Worm (Caenorhabditis elegans) whole organism, L1 larva: ENCODE measurements around the gene ent-4.

ENCODE experiments used
- F16B12.6 ChIP-seq: fragments of 150-350 bp; optimal IDR thresholded peaks from 2 replicates; lab custom pipeline; 2014; ENCODE audit warnings: missing biosample characterization, missing genetic modification characterization
- Y116A8C.19 ChIP-seq: sonication (generic microtip); optimal IDR thresholded peaks from 2 replicates; lab custom pipeline; 2016; ENCODE audit warnings: missing compliant biosample characterization, missing genetic modification characterization, borderline replicate concordance
- alr-1 ChIP-seq: fragments of 200-800 bp; sonication (Bioruptor generic); optimal IDR thresholded peaks from 2 replicates; lab custom pipeline; 2018; ENCODE audit warnings: borderline replicate concordance, mild to moderate bottlenecking, missing genetic modification characterization, missing compliant biosample characterization
- ama-1 ChIP-seq: fragments of 150-350 bp; optimal IDR thresholded peaks from 2 replicates; lab custom pipeline; 2014
- ceh-63 ChIP-seq: fragments of 200-800 bp; sonication (Bioruptor generic); optimal IDR thresholded peaks from 2 replicates; lab custom pipeline; 2018; ENCODE audit warnings: mild to moderate bottlenecking, missing genetic modification characterization, missing compliant biosample characterization
- ceh-88 ChIP-seq: fragments of 200-800 bp; sonication (Bioruptor generic); IDR thresholded peaks from 2 replicates; pipeline ENCODE4 v1.3.6; 2022; ENCODE audit warnings: missing genetic modification characterization, missing compliant biosample characterization
- dpl-1 ChIP-seq, 3 experiments: fragments of 150-350 bp in 2 of 3; sonication (generic microtip) in 1 of 3; optimal IDR thresholded peaks; 2 replicates each; lab custom pipeline; 2014 to 2017; ENCODE audit warnings: missing biosample characterization in 3 of 3, missing genetic modification characterization in 3 of 3, missing genetic modification reagents in 3 of 3
- efl-1 ChIP-seq, 4 experiments: fragments of 150-350 bp; optimal IDR thresholded peaks in 3 of 4; peaks in 1 of 4; 1 replicate in 1 of 4; 2 replicates in 3 of 4; lab custom pipeline; 2014; ENCODE audit warnings: missing biosample characterization in 2 of 4, missing genetic modification characterization in 2 of 4, missing genetic modification reagents in 2 of 4
- efl-3 ChIP-seq: fragments of 200-800 bp; sonication (Bioruptor generic); optimal IDR thresholded peaks from 2 replicates; lab custom pipeline; 2018; ENCODE audit warnings: mild to moderate bottlenecking, missing genetic modification characterization, missing compliant biosample characterization
- egl-27 ChIP-seq, 2 experiments: fragments of 150-350 bp in 1 of 2; sonication (generic microtip); optimal IDR thresholded peaks; 3 replicates each; lab custom pipeline; 2017 to 2018; ENCODE audit warnings: missing biosample characterization in 2 of 2, missing genetic modification characterization in 2 of 2, missing genetic modification reagents in 2 of 2
- elt-3 ChIP-seq, 6 experiments: fragments of 150-350 bp in 1 of 6; sonication (generic microtip); optimal IDR thresholded peaks; 2 replicates each; lab custom pipeline; 2017 to 2018; ENCODE audit warnings: missing biosample characterization in 6 of 6, missing genetic modification characterization in 6 of 6, inconsistent platforms in 1 of 6
- ets-5 ChIP-seq: fragments of 200-800 bp; sonication (Bioruptor generic); IDR thresholded peaks from 2 replicates; pipeline ENCODE4 v1.3.6; 2022; ENCODE audit warnings: missing genetic modification characterization, missing compliant biosample characterization
- fkh-4 ChIP-seq: sonication (generic microtip); optimal IDR thresholded peaks from 2 replicates; lab custom pipeline; 2016; ENCODE audit warnings: missing compliant biosample characterization, missing genetic modification characterization, borderline replicate concordance
- fkh-8 ChIP-seq: sonication (generic microtip); optimal IDR thresholded peaks from 2 replicates; lab custom pipeline; 2016; ENCODE audit warnings: mild to moderate bottlenecking, missing genetic modification characterization, missing compliant biosample characterization
- hlh-17 ChIP-seq: fragments of 200-800 bp; sonication (Bioruptor generic); optimal IDR thresholded peaks from 2 replicates; lab custom pipeline; 2018; ENCODE audit warnings: missing genetic modification characterization, mild to moderate bottlenecking, missing compliant biosample characterization, moderate library complexity, borderline replicate concordance
- irx-1 ChIP-seq: sonication (generic microtip); optimal IDR thresholded peaks from 2 replicates; lab custom pipeline; 2016; ENCODE audit warnings: missing genetic modification characterization, missing compliant biosample characterization
- lin-13 ChIP-seq: fragments of 150-350 bp; optimal IDR thresholded peaks from 2 replicates; lab custom pipeline; 2014; ENCODE audit warnings: missing biosample characterization, missing genetic modification reagents, missing genetic modification characterization
- lin-14 ChIP-seq: fragments of 200-800 bp; sonication (Bioruptor generic); optimal IDR thresholded peaks from 2 replicates; lab custom pipeline; 2018; ENCODE audit warnings: mild to moderate bottlenecking, missing genetic modification characterization, moderate library complexity, missing compliant biosample characterization
- lin-35 ChIP-seq, 2 experiments: fragments of 150-350 bp; optimal IDR thresholded peaks; 2 replicates each; lab custom pipeline; 2014; ENCODE audit warnings: missing biosample characterization in 2 of 2, missing genetic modification characterization in 2 of 2, missing genetic modification reagents in 2 of 2
- lin-39 ChIP-seq: fragments of 150-350 bp; optimal IDR thresholded peaks from 2 replicates; lab custom pipeline; 2014; ENCODE audit warnings: missing biosample characterization, missing genetic modification reagents, missing genetic modification characterization
- mdl-1 ChIP-seq, 2 experiments: fragments of 150-350 bp; optimal IDR thresholded peaks; 2 replicates each; lab custom pipeline; 2014 to 2017; ENCODE audit warnings: missing biosample characterization in 2 of 2, missing genetic modification characterization in 2 of 2, inconsistent platforms in 1 of 2
- mef-2 ChIP-seq: fragments of 150-350 bp; optimal IDR thresholded peaks from 2 replicates; lab custom pipeline; 2014; ENCODE audit warnings: missing biosample characterization, missing genetic modification characterization
- mep-1 ChIP-seq: fragments of 150-350 bp; optimal IDR thresholded peaks from 2 replicates; lab custom pipeline; 2014; ENCODE audit warnings: missing biosample characterization, missing genetic modification characterization
- nhr-11 ChIP-seq: fragments of 150-350 bp; optimal IDR thresholded peaks from 2 replicates; lab custom pipeline; 2014; ENCODE audit warnings: missing biosample characterization, missing genetic modification characterization
- nhr-237 ChIP-seq: fragments of 150-350 bp; optimal IDR thresholded peaks from 2 replicates; lab custom pipeline; 2014; ENCODE audit warnings: missing biosample characterization, missing genetic modification characterization
- nhr-28 ChIP-seq: fragments of 150-350 bp; optimal IDR thresholded peaks from 2 replicates; lab custom pipeline; 2014; ENCODE audit warnings: missing biosample characterization, missing genetic modification characterization
- nhr-47 ChIP-seq: sonication (generic microtip); optimal IDR thresholded peaks from 2 replicates; lab custom pipeline; 2016; ENCODE audit warnings: mild to moderate bottlenecking, missing genetic modification characterization, moderate library complexity, missing compliant biosample characterization
- nhr-71 ChIP-seq: sonication (generic microtip); optimal IDR thresholded peaks from 2 replicates; lab custom pipeline; 2016; ENCODE audit warnings: mild to moderate bottlenecking, missing genetic modification characterization, moderate library complexity, missing compliant biosample characterization
- nhr-85 ChIP-seq: sonication (generic microtip); peaks from one replicate; lab custom pipeline; 2016; ENCODE audit warnings: missing genetic modification characterization, inconsistent platforms, missing compliant biosample characterization
- nhr-90 ChIP-seq: sonication (generic microtip); optimal IDR thresholded peaks from 2 replicates; lab custom pipeline; 2016; ENCODE audit warnings: mild to moderate bottlenecking, missing genetic modification characterization, missing compliant biosample characterization; ENCODE audit not compliant: poor library complexity
- snpc-4 ChIP-seq: fragments of 150-350 bp; optimal IDR thresholded peaks from 2 replicates; lab custom pipeline; 2014; ENCODE audit warnings: missing biosample characterization, missing genetic modification characterization
- sptf-1 ChIP-seq: fragments of 150-350 bp; optimal IDR thresholded peaks from 2 replicates; lab custom pipeline; 2014; ENCODE audit warnings: missing biosample characterization, missing genetic modification characterization
- sup-37 ChIP-seq: fragments of 200-800 bp; sonication (Bioruptor generic); optimal IDR thresholded peaks from 2 replicates; lab custom pipeline; 2018; ENCODE audit warnings: mild to moderate bottlenecking, missing genetic modification characterization, missing compliant biosample characterization
- tbx-2 ChIP-seq: sonication (generic microtip); optimal IDR thresholded peaks from 2 replicates; lab custom pipeline; 2016; ENCODE audit warnings: missing genetic modification characterization, missing compliant biosample characterization
- unc-30 ChIP-seq: sonication (generic microtip); optimal IDR thresholded peaks from 2 replicates; lab custom pipeline; 2017; ENCODE audit warnings: missing biosample characterization, missing genetic modification characterization
- xbp-1 ChIP-seq: sonication (generic microtip); optimal IDR thresholded peaks from 2 replicates; lab custom pipeline; 2016; ENCODE audit warnings: missing genetic modification characterization, missing compliant biosample characterization
- zag-1 ChIP-seq: fragments of 150-350 bp; optimal IDR thresholded peaks from 2 replicates; lab custom pipeline; 2014; ENCODE audit warnings: missing biosample characterization, missing genetic modification characterization
- ztf-4 ChIP-seq: fragments of 150-350 bp; optimal IDR thresholded peaks from 2 replicates; lab custom pipeline; 2014; ENCODE audit warnings: missing biosample characterization, missing genetic modification characterization

The ent-4 gene

DNA sequence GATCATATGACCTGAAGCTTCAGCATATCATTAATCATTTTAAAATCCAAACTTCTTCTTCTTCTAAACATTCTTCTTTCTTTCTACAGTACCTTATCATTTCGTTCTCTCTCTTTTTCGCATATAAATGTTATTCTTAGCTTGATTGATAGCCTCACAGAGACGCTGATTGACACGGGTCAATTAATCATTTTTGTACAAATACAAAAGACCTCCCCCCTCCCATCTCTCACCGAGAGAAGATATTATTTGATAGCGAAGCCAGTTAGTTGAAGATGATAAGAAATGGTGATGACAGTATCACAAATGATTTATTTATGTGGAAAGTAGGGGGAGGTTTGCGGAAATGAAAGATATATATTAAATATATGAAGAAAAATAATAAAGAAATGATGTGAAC, 44.0 kb upstream of the ent-4 start (continued):
- TF ChIP-seq dpl-1 (GFP tag; optimal IDR thresholded peaks at IDR 0.05; lab: Kevin White, UChicago) (no peak), unc-30 (tag; lab: Kevin White, UChicago) (no peak), sptf-1 (tag; lab: Kevin White, UChicago) (no peak), fkh-4 (tag; lab: Kevin White, UChicago) (no peak), nhr-85 (tag; lab: Kevin White, UChicago) (peak; percentile 95), lin-14 (GFP tag; lab: Kevin White, UChicago) (no peak), tbx-2 (tag; lab: Kevin White, UChicago) (peak; percentile 73), mdl-1 (tag; optimal IDR thresholded peaks at IDR 0.05; lab: Kevin White, UChicago) (no peak), nhr-237 (tag; lab: Kevin White, UChicago) (no peak), egl-27 (tag; optimal IDR thresholded peaks at IDR 0.05; lab: Kevin White, UChicago) (peak in 1 of 2 experiments; percentile 29), mef-2 (no peak), nhr-90 (peak; percentile 60), nhr-28 (tag; lab: Kevin White, UChicago) (no peak), ceh-63 (no peak), xbp-1 (no peak), F16B12.6 (tag; lab: Kevin White, UChicago) (no peak), ets-5 (GFP tag; lab: Robert Waterston, UW) (no peak), hlh-17 (GFP tag; lab: Kevin White, UChicago) (no peak), nhr-71 (tag; lab: Kevin White, UChicago) (peak; percentile 67), mep-1 (tag; lab: Kevin White, UChicago) (peak; percentile 26), zag-1 (tag; lab: Kevin White, UChicago) (no peak), irx-1 (tag; lab: Kevin White, UChicago) (peak; percentile 62), lin-13 (GFP tag; lab: Kevin White, UChicago) (no peak), Y116A8C.19 (tag; lab: Kevin White, UChicago) (no peak)

ce11 chrIV:13684827-13685226, 41.9 kb upstream of the ent-4 start:
- TF ChIP-seq ceh-88 (GFP tag; lab: Robert Waterston, UW) (no peak), fkh-8 (no peak), irx-1 (tag; lab: Kevin White, UChicago) (no peak), elt-3 (tag; optimal IDR thresholded peaks at IDR 0.05; lab: Kevin White, UChicago) (no peak), unc-30 (tag; lab: Kevin White, UChicago) (no peak), nhr-11 (no peak), ama-1 (lab: Kevin White, UChicago) (no peak), nhr-47 (tag; lab: Kevin White, UChicago) (no peak), ztf-4 (tag; lab: Kevin White, UChicago) (no peak), ets-5 (GFP tag; lab: Robert Waterston, UW) (no peak), lin-35 (GFP tag; optimal IDR thresholded peaks at IDR 0.05; lab: Kevin White, UChicago) (no peak), alr-1 (no peak), efl-3 (GFP tag; lab: Kevin White, UChicago) (no peak), Y116A8C.19 (tag; lab: Kevin White, UChicago) (no peak), snpc-4 (no peak), nhr-237 (tag; lab: Kevin White, UChicago) (no peak)

DNA sequence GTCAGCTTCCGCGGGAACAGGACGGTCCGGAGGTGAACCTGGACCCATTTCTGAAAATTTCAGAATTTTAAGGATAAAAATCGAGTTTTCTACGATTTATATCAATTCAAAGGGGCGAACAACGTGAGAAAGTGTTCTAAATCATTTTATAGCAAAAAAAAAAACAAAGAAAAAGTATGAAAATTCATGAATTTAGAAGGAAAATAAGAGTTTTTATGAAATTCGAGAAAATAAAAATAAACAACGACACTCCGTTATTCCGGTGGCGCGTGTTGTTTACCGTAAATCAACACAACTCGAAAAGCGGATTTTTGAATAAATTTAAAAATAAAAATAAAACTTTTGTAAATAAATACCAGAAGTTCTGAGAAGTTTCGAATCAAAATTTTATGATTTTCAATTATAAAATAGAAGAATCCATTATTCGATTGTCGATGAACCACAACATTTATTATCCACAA, 39.7 kb upstream of the ent-4 start, which contains the start of gene nyn-1:
Gene nyn-1, minus strand, starts transcription at position 51 of the 461 bp plus-strand sequence.
- TF ChIP-seq lin-39 (no peak), efl-1 (optimal IDR thresholded peaks at IDR 0.05; lab: Kevin White, UChicago) (peak in 1 of 2 experiments; percentile 13), efl-1 (GFP tag; optimal IDR thresholded peaks at IDR 0.05 in 1 of 2; lab: Kevin White, UChicago) (no peak), sup-37 (GFP tag; lab: Kevin White, UChicago) (no peak), ets-5 (GFP tag; lab: Robert Waterston, UW) (no peak)
